Fruit fly (Drosophila melanogaster): ENCODE measurements around the gene CG5561.

dm6 chr2L:1399434-1399833 is 45.5 kb upstream of the CG5561 start:
- TF ChIP-seq brk (GFP tag; optimal IDR thresholded peaks at IDR 0.05) = no peak
- TF ChIP-seq pan (optimal IDR thresholded peaks at IDR 0.05) = no peak
- TF ChIP-seq fru (GFP tag; optimal IDR thresholded peaks at IDR 0.05) = no peak
- no peak for TF ChIP-seq sv (GFP tag; optimal IDR thresholded peaks at IDR 0.05)
- no peak for TF ChIP-seq h (GFP tag; optimal IDR thresholded peaks at IDR 0.05)
- no peak for TF ChIP-seq GATAd (GFP tag; optimal IDR thresholded peaks at IDR 0.05)
- TF ChIP-seq Hr78 (GFP tag; optimal IDR thresholded peaks at IDR 0.05) = no peak
- no peak for TF ChIP-seq CG32264 (GFP tag; optimal IDR thresholded peaks at IDR 0.05)
- no peak for TF ChIP-seq HLH106 (tag; optimal IDR thresholded peaks at IDR 0.05)
- TF ChIP-seq Myc (optimal IDR thresholded peaks at IDR 0.05) = no peak

Measured in whole organism, wandering third instar larva.